Fruit fly (Drosophila melanogaster): ENCODE data around the gene oc.

The oc gene

dm6 chrX:8671348-8672298, 21.1 kb upstream of the oc start (continued):
- peak; percentile 59 for TF ChIP-seq Sox102F (GFP tag; optimal IDR thresholded peaks at IDR 0.05)
- TF ChIP-seq CrebB (tag; optimal IDR thresholded peaks at IDR 0.05), result no peak
- TF ChIP-seq bowl (GFP tag; IDR thresholded peaks at IDR 0.05), result no peak
- TF ChIP-seq CG10209 (GFP tag; optimal IDR thresholded peaks at IDR 0.05), result peak; percentile 27
- TF ChIP-seq CG14710 (tag; optimal IDR thresholded peaks at IDR 0.05), result peak; percentile 65
- peak; percentile 82 for TF ChIP-seq dmrt11E (tag; optimal IDR thresholded peaks at IDR 0.05)
- TF ChIP-seq Ets65A (GFP tag), result no peak
- TF ChIP-seq MESR4 (GFP tag; optimal IDR thresholded peaks at IDR 0.05), result no peak
- no peak for TF ChIP-seq CG6765 (GFP tag; optimal IDR thresholded peaks at IDR 0.05)
- TF ChIP-seq row (GFP tag; IDR thresholded peaks at IDR 0.05), result peak; percentile 67
- TF ChIP-seq Sry-δ (GFP tag; optimal IDR thresholded peaks at IDR 0.05), result no peak
- no peak; the same call in 1 of the 2 replicates for TF ChIP-seq gt (GFP tag; IDR thresholded peaks at IDR 0.05)
- TF ChIP-seq Scr (GFP tag; IDR thresholded peaks at IDR 0.05; ENCODE audit: partially characterized antibody), result no peak
- TF ChIP-seq lola (GFP tag; optimal IDR thresholded peaks at IDR 0.05), result peak in 1 of 3 experiments; percentile 75
- TF ChIP-seq GATAe (GFP tag; conservative IDR thresholded peaks at IDR 0.05), result no peak
- TF ChIP-seq NK7.1 (GFP tag; optimal IDR thresholded peaks at IDR 0.05), result no peak
- no peak for TF ChIP-seq Bteb2 (GFP tag; optimal IDR thresholded peaks at IDR 0.05)
- TF ChIP-seq CG34422 (GFP tag; IDR thresholded peaks at IDR 0.05), result peak; percentile 29; the same call in 2 of the 3 replicates
- no peak for TF ChIP-seq mirr (GFP tag; optimal IDR thresholded peaks at IDR 0.05)
- no peak for TF ChIP-seq seq (GFP tag; IDR thresholded peaks at IDR 0.05)
- TF ChIP-seq Dll (GFP tag; IDR thresholded peaks at IDR 0.05; ENCODE audit: partially characterized antibody), result no peak
- peak; percentile 28; the same call in 1 of the 3 replicates for TF ChIP-seq CG2199 (GFP tag; IDR thresholded peaks at IDR 0.05)
- no peak for TF ChIP-seq CG2202 (tag; optimal IDR thresholded peaks at IDR 0.05)
- no peak for TF ChIP-seq CG17912 (GFP tag; optimal IDR thresholded peaks at IDR 0.05)
- TF ChIP-seq CG3065 (GFP tag; optimal IDR thresholded peaks at IDR 0.05), result no peak
- no peak for TF ChIP-seq Neu2 (GFP tag; optimal IDR thresholded peaks at IDR 0.05; ENCODE audit: borderline replicate concordance)
- TF ChIP-seq CG18599 (GFP tag; optimal IDR thresholded peaks at IDR 0.05), result no peak
- TF ChIP-seq E2f2 (GFP tag; IDR thresholded peaks at IDR 0.05), result peak; percentile 27; the same call in 1 of the 2 replicates
- TF ChIP-seq Mad (GFP tag; optimal IDR thresholded peaks at IDR 0.05), result no peak
- TF ChIP-seq mam (GFP tag; optimal IDR thresholded peaks at IDR 0.05), result no peak
- no peak for TF ChIP-seq yki (optimal IDR thresholded peaks at IDR 0.05)
- TF ChIP-seq tup (GFP tag; optimal IDR thresholded peaks at IDR 0.05), result no peak
- TF ChIP-seq CG11695 (GFP tag; IDR thresholded peaks at IDR 0.05), result peak; percentile 40; the same call in 1 of the 3 replicates
- no peak for TF ChIP-seq CG4854 (GFP tag; optimal IDR thresholded peaks at IDR 0.05)
- TF ChIP-seq CG32532 (GFP tag; IDR thresholded peaks at IDR 0.05), result no peak
- no peak for TF ChIP-seq CG13296 (GFP tag; optimal IDR thresholded peaks at IDR 0.05)
- peak; percentile 32 for TF ChIP-seq Hsf (GFP tag; optimal IDR thresholded peaks at IDR 0.05)
- peak; percentile 75; the same call in 2 of the 3 replicates for TF ChIP-seq Optix (GFP tag; IDR thresholded peaks at IDR 0.05)
- no peak for TF ChIP-seq NfI (GFP tag; optimal IDR thresholded peaks at IDR 0.05)
- TF ChIP-seq Ptx1 (GFP tag; IDR thresholded peaks at IDR 0.05), result peak; percentile 52
- no peak for TF ChIP-seq slp2 (GFP tag; optimal IDR thresholded peaks at IDR 0.05)
- TF ChIP-seq dpn (GFP tag; optimal IDR thresholded peaks at IDR 0.05), result no peak
- peak; percentile 50 for TF ChIP-seq Blimp-1 (GFP tag; optimal IDR thresholded peaks at IDR 0.05)
- peak; percentile 40 for TF ChIP-seq CG8924 (tag; optimal IDR thresholded peaks at IDR 0.05)
- no peak for TF ChIP-seq Adf1 (GFP tag; IDR thresholded peaks at IDR 0.05)
- no peak for TF ChIP-seq Hey (tag; optimal IDR thresholded peaks at IDR 0.05)
- TF ChIP-seq ewg (GFP tag; optimal IDR thresholded peaks at IDR 0.05), result peak; percentile 35
- TF ChIP-seq CG13775 (GFP tag; optimal IDR thresholded peaks at IDR 0.05), result peak; percentile 3
